Fruit fly (Drosophila melanogaster) Kc167 (cell line): ENCODE results near the gene Tep4.

Experiments
- Myc ChIP-seq: fragments of >200 bp; optimal IDR thresholded peaks from 2 replicates; lab custom pipeline; 2017; ENCODE audit warnings: missing external identifiers
- Sin3A ChIP-seq: fragments of >200 bp; optimal IDR thresholded peaks from 2 replicates; lab custom pipeline; 2018; ENCODE audit warnings: missing external identifiers
- h ChIP-seq: fragments of >200 bp; optimal IDR thresholded peaks from 3 replicates; lab custom pipeline; 2018; ENCODE audit warnings: missing external identifiers
- insv ChIP-seq: fragments of >200 bp; optimal IDR thresholded peaks from 3 replicates; lab custom pipeline; 2018; ENCODE audit warnings: missing external identifiers
- psq ChIP-seq: fragments of >200 bp; optimal IDR thresholded peaks from 2 replicates; lab custom pipeline; 2017; ENCODE audit warnings: missing external identifiers
- ttk ChIP-seq: sonication (Bioruptor generic); optimal IDR thresholded peaks from 2 replicates; lab custom pipeline; 2017; ENCODE audit warnings: missing external identifiers

Tep4 gene

dm6 chr2L:19567305-19567898 lies 19.1 kb downstream of the Tep4 start:
- no peak for TF ChIP-seq psq (lab: Kevin White, UChicago)
- TF ChIP-seq ttk (lab: Kevin White, UChicago): no peak
- TF ChIP-seq insv (lab: Kevin White, UChicago): no peak
- TF ChIP-seq Myc (lab: Kevin White, UChicago): no peak
- TF ChIP-seq h (lab: Kevin White, UChicago): no peak
- no peak for TF ChIP-seq Sin3A (lab: Kevin White, UChicago)

DNA sequence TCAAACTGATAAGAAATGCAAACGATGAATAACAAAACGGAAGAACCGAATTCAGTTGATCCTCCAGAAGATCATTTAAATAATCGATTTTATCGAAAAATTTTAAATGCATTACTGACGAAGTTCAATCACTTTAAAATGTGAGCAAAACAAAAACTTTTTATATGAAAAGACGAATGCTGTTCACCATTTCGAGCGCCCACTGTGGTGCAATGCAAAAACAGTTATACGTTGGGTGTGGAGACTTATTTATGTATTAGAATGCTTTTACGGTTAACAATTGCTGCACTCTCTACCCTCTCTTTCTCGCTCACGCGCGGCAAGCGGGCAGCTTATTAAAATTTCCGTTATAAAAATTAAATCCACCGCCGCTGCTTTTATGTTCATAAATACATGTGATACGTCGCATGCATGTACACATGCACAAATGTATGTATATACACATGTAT lies 22.5 kb downstream of the Tep4 start:
- TF ChIP-seq insv (lab: Kevin White, UChicago): no peak
- no peak for TF ChIP-seq Sin3A (lab: Kevin White, UChicago)
- TF ChIP-seq ttk (lab: Kevin White, UChicago): no peak
- no peak for TF ChIP-seq h (lab: Kevin White, UChicago)
- TF ChIP-seq psq (lab: Kevin White, UChicago): no peak
- TF ChIP-seq Myc (lab: Kevin White, UChicago): no peak

DNA sequence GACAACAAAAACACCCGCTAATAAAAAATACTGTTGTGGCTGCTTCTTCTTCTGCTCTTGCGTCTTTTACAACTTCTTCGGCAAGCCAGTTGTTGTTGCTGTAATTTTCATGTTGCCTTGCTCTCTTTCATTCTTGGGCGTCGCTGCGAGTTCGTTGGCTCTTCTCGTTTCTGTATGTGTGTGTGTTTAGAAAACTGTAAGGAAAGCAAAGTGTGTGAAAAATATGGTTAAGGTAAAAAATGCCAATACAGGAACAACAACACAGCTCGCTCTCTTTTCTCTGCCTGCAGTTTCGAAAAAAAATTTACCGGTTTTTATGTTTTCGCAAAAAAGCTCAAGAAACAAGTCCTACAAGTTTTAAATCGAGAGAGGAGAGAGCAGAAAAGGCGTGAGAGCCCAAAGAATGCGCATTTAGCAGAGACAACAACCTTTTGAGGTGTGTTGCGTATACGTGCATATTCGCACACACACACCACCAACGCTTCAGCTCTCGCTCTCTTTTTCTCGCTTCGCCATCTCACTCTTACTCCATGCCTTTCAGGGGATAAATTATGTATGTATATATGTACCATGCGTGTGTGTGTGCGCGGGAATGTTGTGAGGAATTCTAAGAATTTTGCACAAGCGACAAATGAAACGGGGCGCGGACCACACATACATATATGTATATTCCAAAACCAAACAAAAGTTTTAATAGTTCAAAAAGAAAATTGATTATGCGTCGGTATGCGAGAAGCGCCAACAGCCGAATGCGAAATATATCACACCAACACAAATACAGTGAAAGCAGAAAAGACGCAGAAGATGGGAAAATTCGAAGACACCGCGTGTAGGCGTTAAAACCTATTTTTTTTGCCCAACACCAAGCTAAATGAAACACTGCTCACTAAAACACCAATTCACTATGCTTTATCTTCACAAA lies 23.5 kb downstream of the Tep4 start:
- TF ChIP-seq ttk (lab: Kevin White, UChicago): no peak
- TF ChIP-seq Myc (lab: Kevin White, UChicago): no peak
- TF ChIP-seq psq (lab: Kevin White, UChicago): no peak
- no peak for TF ChIP-seq insv (lab: Kevin White, UChicago)

DNA sequence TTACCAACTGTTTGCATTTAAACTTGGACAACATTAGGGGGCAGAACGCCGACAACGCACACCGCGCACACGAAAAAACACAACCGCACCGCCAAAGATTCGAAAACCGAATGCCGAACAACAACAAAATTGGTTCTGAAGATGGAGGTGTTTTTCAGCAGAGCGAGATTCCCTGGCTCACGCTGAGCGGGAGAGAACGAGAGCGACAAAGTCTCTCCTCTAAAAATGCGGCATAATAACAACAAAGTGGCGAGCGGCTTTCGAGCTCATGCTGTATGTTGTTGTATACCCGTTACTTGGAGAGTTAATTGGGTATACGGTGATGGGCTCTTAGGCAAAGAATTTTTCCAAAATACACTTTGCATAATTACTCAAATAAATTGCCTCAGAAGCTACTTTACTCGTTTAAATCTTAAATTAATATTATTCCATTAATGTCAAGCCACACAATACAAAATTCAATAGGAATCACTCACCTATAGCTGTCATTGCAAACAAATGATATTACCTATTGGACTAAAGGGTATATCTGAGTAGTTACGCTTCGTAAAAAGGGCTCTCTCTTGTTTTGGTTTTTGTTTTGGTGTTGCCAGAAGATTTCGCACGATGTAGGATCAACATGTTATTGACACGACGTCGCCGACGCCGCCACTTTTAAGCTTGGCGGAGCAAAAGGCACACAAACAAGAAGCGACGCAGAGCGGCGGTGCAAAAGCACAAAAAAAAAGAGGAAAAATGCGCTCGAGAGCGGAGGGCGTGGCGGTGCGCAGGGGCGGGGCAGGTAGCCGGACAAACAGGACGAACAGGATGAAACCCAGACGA lies 24.4 kb downstream of the Tep4 start:
- TF ChIP-seq Sin3A (lab: Kevin White, UChicago): no peak

DNA sequence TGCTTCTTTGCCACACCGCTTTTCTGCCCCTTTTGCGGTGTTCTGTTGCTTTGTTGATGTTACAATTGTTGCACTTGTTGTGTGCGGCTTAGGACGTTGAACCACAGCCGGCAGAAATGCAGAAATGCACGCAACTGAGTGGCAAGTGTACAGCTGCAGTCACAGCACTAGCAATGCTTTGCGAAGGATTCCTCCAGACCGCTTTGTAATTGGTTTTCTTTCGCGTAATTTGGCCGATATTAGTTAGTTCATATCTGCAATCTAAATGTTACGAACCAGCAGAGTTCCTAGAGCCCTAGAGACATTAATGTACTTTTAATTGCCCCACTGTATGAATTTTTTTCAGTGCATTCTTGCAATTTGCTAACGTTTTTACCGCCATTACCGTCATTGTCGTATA lies 26.1 kb downstream of the Tep4 start:
- TF ChIP-seq Myc (lab: Kevin White, UChicago): no peak

DNA sequence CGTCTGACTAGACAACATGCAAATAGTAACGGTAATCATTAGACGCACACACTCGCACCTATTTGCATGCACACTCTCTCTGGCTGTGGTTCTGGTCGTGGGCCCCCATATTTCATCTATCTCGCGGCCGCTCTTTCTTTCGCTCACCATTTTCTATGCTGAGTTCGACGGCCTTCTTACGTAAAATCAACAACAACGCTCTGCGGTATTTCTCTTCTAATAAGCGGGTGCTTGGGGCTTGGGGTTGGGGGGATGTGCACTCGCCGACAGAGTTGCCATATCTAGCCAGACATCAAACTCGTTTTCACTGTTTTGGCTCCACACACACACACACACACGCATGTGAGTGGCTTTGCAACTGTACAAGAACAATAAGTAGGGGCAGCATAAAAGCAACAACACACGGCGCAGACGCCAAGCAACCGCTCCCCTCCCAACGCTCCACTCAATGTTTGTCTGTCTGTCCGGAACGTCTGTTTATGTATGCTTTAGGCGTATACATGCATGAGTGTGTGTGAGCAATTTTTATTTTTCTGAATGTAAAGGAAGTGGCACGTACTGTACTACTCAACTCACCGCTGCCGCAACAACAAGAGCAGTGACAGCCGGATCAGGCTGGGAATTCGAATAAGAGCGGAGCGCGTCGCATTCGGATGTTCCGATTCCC lies 26.8 kb downstream of the Tep4 start:
- TF ChIP-seq ttk (lab: Kevin White, UChicago) (no peak), psq (lab: Kevin White, UChicago) (no peak), insv (lab: Kevin White, UChicago) (no peak), Sin3A (lab: Kevin White, UChicago) (no peak), Myc (lab: Kevin White, UChicago) (no peak), h (lab: Kevin White, UChicago) (no peak)

DNA sequence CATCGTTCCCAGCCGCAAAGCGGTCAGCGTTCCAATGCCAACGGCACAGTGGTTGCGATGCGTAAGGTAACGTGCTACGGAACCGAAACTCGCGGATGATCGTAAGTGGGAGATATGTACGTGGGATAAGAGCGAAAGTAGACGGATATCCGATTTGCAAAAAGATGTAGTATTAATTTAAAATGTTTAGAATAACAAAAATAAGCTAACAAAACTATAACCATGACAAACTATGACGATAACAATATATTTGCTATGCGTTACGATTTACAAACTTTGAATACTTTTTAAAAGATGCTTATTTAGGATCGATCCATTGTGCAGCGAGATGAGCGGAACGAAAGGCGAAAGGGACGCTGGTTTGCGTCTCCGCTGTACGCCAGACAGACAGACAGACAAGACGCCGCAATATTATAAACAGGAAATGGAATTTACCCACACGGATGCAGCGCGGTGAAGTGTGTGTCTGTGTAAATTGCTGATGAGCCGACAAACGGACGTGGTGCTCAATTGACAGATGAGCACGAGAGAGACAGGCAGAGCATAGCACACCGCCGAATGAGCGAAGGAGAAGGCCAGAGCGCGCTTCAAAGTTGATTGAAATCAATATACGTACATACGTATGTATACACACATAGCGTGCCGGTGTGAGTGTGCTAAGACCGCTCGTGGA lies 27.5 kb downstream of the Tep4 start:
- no peak for TF ChIP-seq h (lab: Kevin White, UChicago)
- no peak for TF ChIP-seq Myc (lab: Kevin White, UChicago)
- no peak for TF ChIP-seq insv (lab: Kevin White, UChicago)
- TF ChIP-seq ttk (lab: Kevin White, UChicago): no peak
- no peak for TF ChIP-seq Sin3A (lab: Kevin White, UChicago)
- no peak for TF ChIP-seq psq (lab: Kevin White, UChicago)

- no peak for TF ChIP-seq h (lab: Kevin White, UChicago)
- TF ChIP-seq insv (lab: Kevin White, UChicago): no peak
- TF ChIP-seq psq (lab: Kevin White, UChicago): no peak
- no peak for TF ChIP-seq Myc (lab: Kevin White, UChicago)
- no peak for TF ChIP-seq ttk (lab: Kevin White, UChicago)
- TF ChIP-seq Sin3A (lab: Kevin White, UChicago): no peak
Observed at dm6 chr2L:19576299-19576971, 28.1 kb downstream of the Tep4 start.

DNA sequence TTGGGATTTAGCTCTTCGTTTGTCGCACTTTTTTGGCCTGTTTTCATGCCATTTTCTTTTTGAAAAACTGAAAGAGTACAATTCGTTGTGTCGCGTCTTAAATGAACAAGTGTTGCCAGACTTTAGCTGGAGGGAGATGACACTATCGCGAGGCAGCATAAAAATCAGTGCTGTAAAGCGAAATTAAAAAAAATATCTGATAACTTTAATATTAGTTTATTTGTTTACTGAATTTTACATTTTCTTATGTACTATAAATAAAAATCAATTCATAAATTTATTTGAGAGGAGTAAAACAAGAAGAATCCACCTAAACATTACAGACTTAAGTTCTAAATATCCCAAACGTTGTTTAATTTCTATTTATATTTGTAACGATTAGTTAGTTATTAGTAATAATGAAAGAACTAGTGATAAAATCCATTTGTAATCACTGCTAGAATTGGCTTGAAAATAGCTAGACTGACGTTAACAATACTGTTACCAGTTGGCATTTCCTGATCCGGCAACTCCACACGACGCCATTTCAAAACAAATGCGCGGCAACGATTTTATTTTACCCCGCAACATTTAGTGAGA lies 29.0 kb downstream of the Tep4 start, which contains the start of the genes spi and msb1l:
TSS of gene spi (minus strand) at position 129 of the 579 bp plus-strand sequence.
TSS of gene msb1l (plus strand) at position 515 of the 579 bp plus-strand sequence.
- TF ChIP-seq Myc (lab: Kevin White, UChicago) (no peak), ttk (lab: Kevin White, UChicago) (no peak), Sin3A (lab: Kevin White, UChicago) (no peak), psq (lab: Kevin White, UChicago) (no peak), insv (lab: Kevin White, UChicago) (no peak), h (lab: Kevin White, UChicago) (no peak)
